Fruit fly (Drosophila melanogaster) whole organism, embryonic: ENCODE measurements around the gene Ythdc1.

Experiments used
- Antp ChIP-seq: fragments of 200-800 bp; sonication (Bioruptor generic); optimal IDR thresholded peaks from 3 replicates; lab custom pipeline; 2016; ENCODE audit warnings: missing biosample characterization, missing genetic modification characterization
- B-H2 ChIP-seq: fragments of 200-800 bp; sonication (Bioruptor generic); optimal IDR thresholded peaks from 2 replicates; lab custom pipeline; 2018; ENCODE audit warnings: missing biosample characterization, mild to moderate bottlenecking, missing genetic modification characterization
- BEAF-32 ChIP-seq: fragments of 200-800 bp; sonication (Bioruptor generic); optimal IDR thresholded peaks from 3 replicates; lab custom pipeline; 2017; ENCODE audit warnings: missing biosample characterization, missing genetic modification characterization, mild to moderate bottlenecking, moderate library complexity, missing genetic modification reagents
- CG10209 ChIP-seq: fragments of 200-800 bp; sonication (Bioruptor generic); optimal IDR thresholded peaks from 3 replicates; lab custom pipeline; 2017; ENCODE audit warnings: missing biosample characterization, mild to moderate bottlenecking, missing genetic modification characterization, missing genetic modification reagents
- CG10321 ChIP-seq: fragments of 200-800 bp; sonication (Bioruptor generic); IDR thresholded peaks from 2 replicates; pipeline ENCODE4 v1.3.6; 2022; ENCODE audit warnings: missing biosample characterization, missing genetic modification characterization
- CG11093 ChIP-seq: fragments of 200-800 bp; sonication (Bioruptor generic); IDR thresholded peaks from 3 replicates; pipeline ENCODE4 v1.3.6; 2022; ENCODE audit warnings: missing biosample characterization, missing genetic modification characterization
- CG13424 ChIP-seq: fragments of 200-800 bp; sonication (Bioruptor generic); optimal IDR thresholded peaks from 2 replicates; lab custom pipeline; 2019; ENCODE audit warnings: missing biosample characterization, mild to moderate bottlenecking, missing genetic modification characterization, moderate library complexity
- CG15601 ChIP-seq: fragments of 200-800 bp; sonication (Bioruptor generic); optimal IDR thresholded peaks from 3 replicates; lab custom pipeline; 2019; ENCODE audit warnings: missing biosample characterization, mild to moderate bottlenecking, missing genetic modification characterization, moderate library complexity
- CG17359 ChIP-seq: fragments of 200-800 bp; sonication (Bioruptor generic); optimal IDR thresholded peaks from 3 replicates; lab custom pipeline; 2018; ENCODE audit warnings: missing biosample characterization, mild to moderate bottlenecking, missing genetic modification characterization, moderate library complexity
- CG17912 ChIP-seq: fragments of 200-800 bp; sonication (Bioruptor generic); optimal IDR thresholded peaks from 2 replicates; lab custom pipeline; 2018; ENCODE audit warnings: missing biosample characterization, mild to moderate bottlenecking, missing genetic modification characterization
- CG2116 ChIP-seq: fragments of 200-800 bp; sonication (Bioruptor generic); optimal IDR thresholded peaks from 3 replicates; lab custom pipeline; 2018; ENCODE audit warnings: missing biosample characterization, mild to moderate bottlenecking, missing genetic modification characterization
- CG31224 ChIP-seq: fragments of 200-800 bp; sonication (Bioruptor generic); IDR thresholded peaks from 2 replicates; pipeline ENCODE4 v1.3.6; 2022; ENCODE audit warnings: missing biosample characterization, missing genetic modification characterization
- CG33213 ChIP-seq: fragments of 200-800 bp; sonication (Bioruptor generic); optimal IDR thresholded peaks from 3 replicates; lab custom pipeline; 2016; ENCODE audit warnings: missing biosample characterization, missing genetic modification characterization
- CG34422 ChIP-seq: fragments of 200-800 bp; sonication (Bioruptor generic); IDR thresholded peaks from 3 replicates; pipeline ENCODE4 v1.3.6; 2022; ENCODE audit warnings: missing biosample characterization, missing genetic modification characterization
- CG3838 ChIP-seq: fragments of 200-800 bp; sonication (Bioruptor generic); optimal IDR thresholded peaks from 3 replicates; lab custom pipeline; 2016; ENCODE audit warnings: missing biosample characterization, missing genetic modification characterization
- CG5953 ChIP-seq: fragments of 200-800 bp; sonication (Bioruptor generic); IDR thresholded peaks from 2 replicates; pipeline ENCODE4 v1.3.6; 2022; ENCODE audit warnings: missing biosample characterization, missing genetic modification characterization
- CG6654 ChIP-seq: fragments of 200-800 bp; sonication (Bioruptor generic); optimal IDR thresholded peaks from 2 replicates; lab custom pipeline; 2017; ENCODE audit warnings: missing biosample characterization, mild to moderate bottlenecking, missing genetic modification characterization
- CG6854 ChIP-seq: fragments of 200-800 bp; sonication (Bioruptor generic); optimal IDR thresholded peaks from 3 replicates; lab custom pipeline; 2017; ENCODE audit warnings: missing biosample characterization, mild to moderate bottlenecking, missing genetic modification characterization
- CG7271 ChIP-seq: fragments of 200-800 bp; sonication (Bioruptor generic); optimal IDR thresholded peaks from 2 replicates; lab custom pipeline; 2018; ENCODE audit warnings: missing biosample characterization, mild to moderate bottlenecking, missing genetic modification characterization, moderate library complexity
- CG8290 ChIP-seq, 3 experiments: fragments of 200-800 bp; sonication (Bioruptor generic); optimal IDR thresholded peaks; 2 replicates each; lab custom pipeline; 2016 to 2019; ENCODE audit warnings: missing biosample characterization in 3 of 3, missing genetic modification characterization in 3 of 3, mild to moderate bottlenecking in 2 of 3, moderate library complexity in 1 of 3
- CG8924 ChIP-seq: fragments of 200-800 bp; optimal IDR thresholded peaks from 3 replicates; lab custom pipeline; 2019; ENCODE audit warnings: missing biosample characterization, mild to moderate bottlenecking, missing genetic modification characterization, moderate library complexity
- CHES-1-like ChIP-seq: fragments of 200-800 bp; sonication (Bioruptor generic); optimal IDR thresholded peaks from 2 replicates; lab custom pipeline; 2016; ENCODE audit warnings: missing biosample characterization, missing genetic modification characterization
- Camta ChIP-seq: fragments of 200-800 bp; sonication (Bioruptor generic); optimal IDR thresholded peaks from 2 replicates; lab custom pipeline; 2016; ENCODE audit warnings: missing biosample characterization, missing genetic modification characterization
- CkIIα-i1 ChIP-seq: fragments of 200-800 bp; sonication (Bioruptor generic); IDR thresholded peaks from 2 replicates; pipeline ENCODE4 v1.3.6; 2022; ENCODE audit warnings: missing biosample characterization, missing genetic modification characterization
- Hr78 ChIP-seq, 2 experiments: fragments of 200-800 bp in 1 of 2; fragments of >200 bp in 1 of 2; sonication (Bioruptor generic) in 1 of 2; optimal IDR thresholded peaks; 2 replicates each; lab custom pipeline; 2017 to 2019; ENCODE audit warnings: missing biosample characterization in 2 of 2, missing genetic modification characterization in 2 of 2, mild to moderate bottlenecking in 1 of 2, moderate library complexity in 1 of 2
- MTF-1 ChIP-seq: fragments of 200-800 bp; sonication (Bioruptor generic); optimal IDR thresholded peaks from 2 replicates; lab custom pipeline; 2018; ENCODE audit warnings: missing biosample characterization, mild to moderate bottlenecking, missing genetic modification characterization, borderline replicate concordance
- Med ChIP-seq: fragments of 200-800 bp; sonication (Bioruptor generic); peaks from one replicate; lab custom pipeline; 2016; ENCODE audit warnings: missing biosample characterization, missing genetic modification characterization, mild to moderate bottlenecking, inconsistent platforms, moderate library complexity
- Neu2 ChIP-seq: fragments of 200-800 bp; sonication (Bioruptor generic); optimal IDR thresholded peaks from 3 replicates; lab custom pipeline; 2016; ENCODE audit warnings: missing biosample characterization, missing genetic modification characterization, borderline replicate concordance
- Side ChIP-seq: fragments of 200-800 bp; sonication (Bioruptor generic); optimal IDR thresholded peaks from 2 replicates; lab custom pipeline; 2016; ENCODE audit warnings: missing biosample characterization, missing genetic modification characterization
- Ssrp ChIP-seq: fragments of 200-800 bp; sonication (Bioruptor generic); optimal IDR thresholded peaks from 2 replicates; lab custom pipeline; 2018; ENCODE audit warnings: missing biosample characterization, mild to moderate bottlenecking, missing genetic modification characterization, moderate library complexity
- az2 ChIP-seq: fragments of 200-800 bp; sonication (Bioruptor generic); optimal IDR thresholded peaks from 3 replicates; lab custom pipeline; 2016; ENCODE audit warnings: missing biosample characterization, missing genetic modification characterization
- bowl ChIP-seq: fragments of 200-800 bp; sonication (Bioruptor generic); IDR thresholded peaks from 2 replicates; pipeline ENCODE4 v1.3.6; 2022; ENCODE audit warnings: missing biosample characterization, missing genetic modification characterization
- da ChIP-seq: fragments of 200-800 bp; sonication (Bioruptor generic); optimal IDR thresholded peaks from 2 replicates; lab custom pipeline; 2016; ENCODE audit warnings: missing biosample characterization, missing genetic modification characterization
- dati ChIP-seq: fragments of 200-800 bp; sonication (Bioruptor generic); IDR thresholded peaks from 2 replicates; pipeline ENCODE4 v1.3.6; 2022; ENCODE audit warnings: missing biosample characterization, missing genetic modification characterization
- dmrt99B ChIP-seq: fragments of 200-800 bp; sonication (Bioruptor generic); optimal IDR thresholded peaks from 2 replicates; lab custom pipeline; 2018; ENCODE audit warnings: missing biosample characterization, mild to moderate bottlenecking, missing genetic modification characterization, moderate library complexity
- ewg ChIP-seq: fragments of 200-800 bp; sonication (Bioruptor generic); optimal IDR thresholded peaks from 3 replicates; lab custom pipeline; 2017; ENCODE audit warnings: mild to moderate bottlenecking, missing biosample characterization, missing genetic modification reagents, missing genetic modification characterization
- ftz-f1 ChIP-seq: fragments of 200-800 bp; sonication (Bioruptor generic); optimal IDR thresholded peaks from 2 replicates; lab custom pipeline; 2016; ENCODE audit warnings: missing biosample characterization, missing genetic modification characterization
- gsb ChIP-seq: fragments of 200-800 bp; sonication (Bioruptor generic); IDR thresholded peaks from 2 replicates; pipeline ENCODE4 v1.3.6; 2022; ENCODE audit warnings: missing biosample characterization, missing genetic modification characterization
- ken ChIP-seq: fragments of 200-800 bp; sonication (Bioruptor generic); IDR thresholded peaks from 3 replicates; pipeline ENCODE4 v1.3.6; 2022; ENCODE audit warnings: missing biosample characterization, missing genetic modification characterization
- lbe ChIP-seq: fragments of 200-800 bp; sonication (Bioruptor generic); optimal IDR thresholded peaks from 2 replicates; lab custom pipeline; 2016; ENCODE audit warnings: missing biosample characterization, mild to moderate bottlenecking, missing genetic modification characterization
- nau ChIP-seq: fragments of 200-800 bp; sonication (Bioruptor generic); optimal IDR thresholded peaks from 3 replicates; lab custom pipeline; 2017; ENCODE audit warnings: missing biosample characterization, mild to moderate bottlenecking, missing genetic modification characterization, missing genetic modification reagents
- odd ChIP-seq: fragments of 200-800 bp; sonication (Bioruptor generic); optimal IDR thresholded peaks from 2 replicates; lab custom pipeline; 2017; ENCODE audit warnings: missing biosample characterization, mild to moderate bottlenecking, missing genetic modification characterization
- onecut ChIP-seq: fragments of 200-800 bp; sonication (Bioruptor generic); IDR thresholded peaks from 2 replicates; pipeline ENCODE4 v1.3.6; 2022; ENCODE audit warnings: missing biosample characterization, missing genetic modification characterization
- row ChIP-seq: fragments of 200-800 bp; sonication (Bioruptor generic); IDR thresholded peaks from 3 replicates; pipeline ENCODE4 v1.3.6; 2022; ENCODE audit warnings: missing biosample characterization, missing genetic modification characterization
- shn ChIP-seq: fragments of 200-800 bp; sonication (Bioruptor generic); optimal IDR thresholded peaks from 3 replicates; lab custom pipeline; 2016; ENCODE audit warnings: missing biosample characterization, missing genetic modification characterization
- so ChIP-seq: fragments of 200-800 bp; sonication (Bioruptor generic); IDR thresholded peaks from 3 replicates; pipeline ENCODE4 v1.3.6; 2022; ENCODE audit warnings: missing biosample characterization, missing genetic modification characterization
- wdn ChIP-seq: fragments of 200-800 bp; sonication (Bioruptor generic); IDR thresholded peaks from 2 replicates; pipeline ENCODE4 v1.3.6; 2022; ENCODE audit warnings: missing biosample characterization, missing genetic modification characterization
- yki ChIP-seq: fragments of >200 bp; optimal IDR thresholded peaks from 3 replicates; lab custom pipeline; 2018

Gene Ythdc1

dm6 chr3L:3325925-3326903 is 47.8 kb downstream of the Ythdc1 start, which contains the start of gene Gtpx (continued):
- peak; percentile 69 for TF ChIP-seq CG13424 (tag; lab: Kevin White, UChicago)
- TF ChIP-seq shn (GFP tag; lab: Kevin White, UChicago): no peak
- TF ChIP-seq CG5953: no peak
- TF ChIP-seq CG2116: peak; percentile 48
- peak; percentile 53 for TF ChIP-seq ftz-f1 (GFP tag; lab: Kevin White, UChicago)
- TF ChIP-seq CG11093: no peak
- no peak for TF ChIP-seq Camta (GFP tag; lab: Kevin White, UChicago)
- TF ChIP-seq CkIIα-i1 (GFP tag; lab: Robert Waterston, UW): no peak
- no peak for TF ChIP-seq da (GFP tag; lab: Kevin White, UChicago)
- TF ChIP-seq CG33213 (GFP tag; lab: Kevin White, UChicago): peak; percentile 42
- TF ChIP-seq az2 (GFP tag; lab: Kevin White, UChicago): peak; percentile 30
- no peak for TF ChIP-seq CG6654 (GFP tag; lab: Kevin White, UChicago)
- peak; percentile 57 for TF ChIP-seq B-H2 (GFP tag; lab: Kevin White, UChicago)
- TF ChIP-seq CG17912 (GFP tag; lab: Kevin White, UChicago): no peak
- no peak for TF ChIP-seq CG31224 (GFP tag; lab: Robert Waterston, UW)
- TF ChIP-seq CG6854 (GFP tag; lab: Kevin White, UChicago): no peak
- no peak for TF ChIP-seq CG3838
- 0 out of 2 replicates have a peak, but pooled peaks have one; percentile 24 for TF ChIP-seq wdn (GFP tag; lab: Robert Waterston, UW)
- TF ChIP-seq lbe (GFP tag; lab: Kevin White, UChicago): peak; percentile 35
- TF ChIP-seq bowl (GFP tag; lab: Robert Waterston, UW): no peak
- TF ChIP-seq Med (GFP tag; lab: Kevin White, UChicago): peak; percentile 85
- TF ChIP-seq onecut (GFP tag; lab: Robert Waterston, UW): no peak; the same call in 1 of the 2 replicates
- TF ChIP-seq CG7271 (tag; lab: Kevin White, UChicago): no peak
- TF ChIP-seq ken (GFP tag; lab: Robert Waterston, UW): 0 out of 3 replicates have a peak, but pooled peaks have one; percentile 4
- peak; percentile 48 for TF ChIP-seq Side
- TF ChIP-seq Hr78 (GFP tag; optimal IDR thresholded peaks at IDR 0.05; lab: Kevin White, UChicago): peak in 1 of 2 experiments; percentile 57
- TF ChIP-seq odd (GFP tag; lab: Kevin White, UChicago): no peak
- no peak for TF ChIP-seq MTF-1 (GFP tag; lab: Kevin White, UChicago)
- TF ChIP-seq Antp: peak; percentile 27
- TF ChIP-seq row: peak; percentile 81
- TF ChIP-seq ewg (GFP tag; lab: Kevin White, UChicago): peak; percentile 6
- peak; percentile 48 for TF ChIP-seq CG15601 (tag; lab: Kevin White, UChicago)
- TF ChIP-seq yki (lab: Kevin White, UChicago): no peak
- TF ChIP-seq CG17359 (tag; lab: Kevin White, UChicago): peak; percentile 9
- no peak for TF ChIP-seq nau (GFP tag; lab: Kevin White, UChicago)
- TF ChIP-seq Ssrp (tag; lab: Kevin White, UChicago): peak; percentile 14
- peak; percentile 6 for TF ChIP-seq CG8924 (tag; lab: Kevin White, UChicago)
- no peak for TF ChIP-seq so (GFP tag; lab: Robert Waterston, UW)
- 0 out of 3 replicates have a peak, but pooled peaks have one; percentile 20 for TF ChIP-seq CG34422 (GFP tag; lab: Robert Waterston, UW)
- TF ChIP-seq CG8290 (GFP tag; optimal IDR thresholded peaks at IDR 0.05; lab: Kevin White, UChicago): no peak
- TF ChIP-seq CG8290 (tag; optimal IDR thresholded peaks at IDR 0.05; lab: Kevin White, UChicago): peak in 1 of 2 experiments; percentile 38
- TF ChIP-seq CG10209 (GFP tag; lab: Kevin White, UChicago): peak; percentile 25
- TF ChIP-seq Neu2 (GFP tag; lab: Kevin White, UChicago): no peak
- peak; percentile 69 for TF ChIP-seq BEAF-32 (GFP tag; lab: Kevin White, UChicago)
- TF ChIP-seq CG10321 (GFP tag; lab: Robert Waterston, UW): no peak
- TF ChIP-seq dmrt99B (tag; lab: Kevin White, UChicago): no peak
- TF ChIP-seq gsb: no peak
- peak; percentile 61 for TF ChIP-seq CHES-1-like (GFP tag; lab: Kevin White, UChicago)
- no peak for TF ChIP-seq dati
